Worm (Caenorhabditis elegans): ENCODE results near the gene pgp-14.

DNA sequence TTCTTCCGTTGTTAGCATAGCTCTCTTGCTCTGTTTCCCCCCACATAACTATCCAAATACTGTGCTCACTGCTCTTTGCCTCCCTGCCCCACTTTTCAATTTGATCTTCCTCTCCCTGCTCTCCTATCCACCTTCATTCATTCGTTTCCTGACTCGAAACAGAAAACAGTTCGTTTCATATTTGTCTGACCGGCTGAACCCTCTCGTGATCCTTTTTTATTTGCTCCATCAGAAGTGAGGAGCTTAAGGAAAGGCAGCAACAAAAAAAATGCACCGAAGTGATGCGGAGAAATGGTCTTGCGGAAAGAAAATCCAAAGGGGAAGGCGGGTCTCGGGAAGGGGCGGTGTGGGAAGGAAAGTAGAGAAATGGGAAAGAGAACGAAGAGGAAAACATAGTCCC lies 28.0 kb downstream of the pgp-14 start:
- TF ChIP-seq med-1 (GFP tag; optimal IDR thresholded peaks at IDR 0.05; ENCODE audit: insufficient read depth) (no peak), ref-1 (GFP tag; conservative IDR thresholded peaks at IDR 0.05) (no peak), tab-1 (GFP tag; IDR thresholded peaks at IDR 0.05) (no peak), ztf-29 (GFP tag; IDR thresholded peaks at IDR 0.05) (no peak), T22C8.4 (GFP tag; IDR thresholded peaks at IDR 0.05) (no peak), klf-2 (GFP tag; conservative IDR thresholded peaks at IDR 0.05) (no peak)
